Worm (Caenorhabditis elegans): ENCODE measurements around the gene gtr-1.

ce11 chrX:789848-790247, 12.7 kb upstream of the gtr-1 start:
- TF ChIP-seq elt-3 (tag; optimal IDR thresholded peaks at IDR 0.05): no peak
- no peak for TF ChIP-seq pha-4 (tag; optimal IDR thresholded peaks at IDR 0.05)
- TF ChIP-seq nhr-237 (tag; optimal IDR thresholded peaks at IDR 0.05): no peak
- no peak for TF ChIP-seq ham-2 (GFP tag; optimal IDR thresholded peaks at IDR 0.05)
- TF ChIP-seq unc-62 (GFP tag; optimal IDR thresholded peaks at IDR 0.05): no peak
- no peak for TF ChIP-seq elt-1 (tag; optimal IDR thresholded peaks at IDR 0.05; ENCODE audit: borderline replicate concordance, insufficient read depth)
- no peak for TF ChIP-seq lin-13 (tag; optimal IDR thresholded peaks at IDR 0.05)
- no peak for TF ChIP-seq mls-2 (tag; optimal IDR thresholded peaks at IDR 0.05)
- TF ChIP-seq nhr-28 (tag; optimal IDR thresholded peaks at IDR 0.05): no peak
- TF ChIP-seq sem-2 (GFP tag; optimal IDR thresholded peaks at IDR 0.05): no peak

Data from whole organism, mixed stage, embryonic.